Fruit fly (Drosophila melanogaster): Measurements from ENCODE around the gene CG31326.

- TF ChIP-seq Myc (optimal IDR thresholded peaks at IDR 0.05) (no peak), psq (optimal IDR thresholded peaks at IDR 0.05) (no peak), h (optimal IDR thresholded peaks at IDR 0.05) (no peak), insv (optimal IDR thresholded peaks at IDR 0.05) (no peak)
Observed at dm6 chr3R:14214776-14215175, 5.2 kb downstream of the CG31326 start, which contains the start of gene Dop1R1.

All from Kc167 (cell line).